Worm (Caenorhabditis elegans): ENCODE results near the gene fbxa-170.

The fbxa-170 gene

ce11 chrX:1627013-1627412, 50.9 kb downstream of the fbxa-170 start:
- TF ChIP-seq pha-4 (tag; optimal IDR thresholded peaks at IDR 0.05) (peak; percentile 71), tbx-8 (GFP tag; optimal IDR thresholded peaks at IDR 0.05) (peak; percentile 45), mls-2 (tag; optimal IDR thresholded peaks at IDR 0.05) (peak; percentile 66), cnd-1 (tag; optimal IDR thresholded peaks at IDR 0.05) (peak; percentile 69), M03D4.4 (tag; optimal IDR thresholded peaks at IDR 0.05) (peak; percentile 73), mab-5 (tag; optimal IDR thresholded peaks at IDR 0.05) (peak; percentile 76), blmp-1 (tag; optimal IDR thresholded peaks at IDR 0.05) (peak; percentile 55), sem-2 (GFP tag; optimal IDR thresholded peaks at IDR 0.05) (no peak), ztf-11 (tag; optimal IDR thresholded peaks at IDR 0.05) (peak; percentile 48), nhr-28 (tag; optimal IDR thresholded peaks at IDR 0.05) (peak; percentile 10), lin-13 (tag; optimal IDR thresholded peaks at IDR 0.05) (peak; percentile 36), bed-3 (GFP tag; optimal IDR thresholded peaks at IDR 0.05) (no peak), flh-1 (GFP tag; optimal IDR thresholded peaks at IDR 0.05) (no peak), lin-32 (GFP tag; optimal IDR thresholded peaks at IDR 0.05) (peak; percentile 0), snpc-4 (tag; optimal IDR thresholded peaks at IDR 0.05) (no peak), lsy-2 (tag; optimal IDR thresholded peaks at IDR 0.05) (peak; percentile 75), ham-2 (GFP tag; optimal IDR thresholded peaks at IDR 0.05) (no peak), nhr-76 (tag; optimal IDR thresholded peaks at IDR 0.05) (no peak), sptf-1 (tag; optimal IDR thresholded peaks at IDR 0.05) (peak; percentile 88), nhr-12 (tag; optimal IDR thresholded peaks at IDR 0.05) (no peak), elt-1 (tag; optimal IDR thresholded peaks at IDR 0.05; ENCODE audit: borderline replicate concordance, insufficient read depth) (no peak), ceh-43 (GFP tag; optimal IDR thresholded peaks at IDR 0.05) (no peak), unc-39 (tag; optimal IDR thresholded peaks at IDR 0.05) (no peak), elt-3 (tag; optimal IDR thresholded peaks at IDR 0.05) (peak; percentile 67), ces-1 (GFP tag; optimal IDR thresholded peaks at IDR 0.05) (peak; percentile 86), ceh-83 (GFP tag; optimal IDR thresholded peaks at IDR 0.05) (no peak), nhr-237 (tag; optimal IDR thresholded peaks at IDR 0.05) (peak; percentile 98), unc-120 (tag; optimal IDR thresholded peaks at IDR 0.05; ENCODE audit: poor library complexity, severe bottlenecking) (peak; percentile 85), nhr-2 (tag; optimal IDR thresholded peaks at IDR 0.05) (peak; percentile 37), ceh-39 (tag; optimal IDR thresholded peaks at IDR 0.05) (peak; percentile 84), unc-62 (GFP tag; optimal IDR thresholded peaks at IDR 0.05) (peak; percentile 46), zip-8 (tag; optimal IDR thresholded peaks at IDR 0.05) (no peak), mep-1 (tag; optimal IDR thresholded peaks at IDR 0.05) (peak; percentile 91), hlh-1 (tag; optimal IDR thresholded peaks at IDR 0.05) (peak; percentile 67), drap-1 (GFP tag; optimal IDR thresholded peaks at IDR 0.05) (peak; percentile 86)
